Worm (Caenorhabditis elegans) whole organism, mixed stage, embryonic: ENCODE results near the gene him-4.

ENCODE experiments used
- M03D4.4 ChIP-seq: sonication (generic microtip); optimal IDR thresholded peaks from 2 replicates; lab custom pipeline; 2017; ENCODE audit warnings: mild to moderate bottlenecking, missing genetic modification characterization, missing compliant biosample characterization
- bed-3 ChIP-seq: fragments of 200-800 bp; sonication (Bioruptor generic); optimal IDR thresholded peaks from 3 replicates; lab custom pipeline; 2018; ENCODE audit warnings: mild to moderate bottlenecking, missing genetic modification characterization, moderate library complexity, missing compliant biosample characterization
- ceh-83 ChIP-seq: fragments of 200-800 bp; sonication (Bioruptor generic); optimal IDR thresholded peaks from 2 replicates; lab custom pipeline; 2018; ENCODE audit warnings: mild to moderate bottlenecking, missing genetic modification characterization, missing compliant biosample characterization
- ces-1 ChIP-seq: fragments of 150-350 bp; optimal IDR thresholded peaks from 2 replicates; lab custom pipeline; 2014; ENCODE audit warnings: missing biosample characterization, missing genetic modification reagents, missing genetic modification characterization
- drap-1 ChIP-seq: fragments of 200-800 bp; sonication (Bioruptor generic); optimal IDR thresholded peaks from 3 replicates; lab custom pipeline; 2018; ENCODE audit warnings: mild to moderate bottlenecking, missing genetic modification characterization, missing compliant biosample characterization
- elt-1 ChIP-seq: sonication (generic microtip); optimal IDR thresholded peaks from 2 replicates; lab custom pipeline; 2017; ENCODE audit warnings: missing genetic modification characterization, mild to moderate bottlenecking, missing compliant biosample characterization, antibody characterized with exemption, moderate library complexity, borderline replicate concordance; ENCODE audit not compliant: insufficient read depth
- elt-3 ChIP-seq: fragments of 150-350 bp; optimal IDR thresholded peaks from 2 replicates; lab custom pipeline; 2014; ENCODE audit warnings: missing biosample characterization, missing genetic modification characterization
- flh-1 ChIP-seq: fragments of 200-800 bp; sonication (Bioruptor generic); optimal IDR thresholded peaks from 2 replicates; lab custom pipeline; 2018; ENCODE audit warnings: mild to moderate bottlenecking, missing genetic modification characterization, moderate library complexity, missing compliant biosample characterization
- ham-2 ChIP-seq: fragments of 200-800 bp; sonication (Bioruptor generic); optimal IDR thresholded peaks from 2 replicates; lab custom pipeline; 2018; ENCODE audit warnings: mild to moderate bottlenecking, missing genetic modification characterization, missing compliant biosample characterization
- hlh-1 ChIP-seq: fragments of 150-350 bp; optimal IDR thresholded peaks from 2 replicates; lab custom pipeline; 2014; ENCODE audit warnings: missing biosample characterization, missing genetic modification reagents, missing genetic modification characterization
- lin-13 ChIP-seq: fragments of 150-350 bp; optimal IDR thresholded peaks from 2 replicates; lab custom pipeline; 2014; ENCODE audit warnings: missing biosample characterization, missing genetic modification characterization
- lin-32 ChIP-seq: fragments of 200-800 bp; sonication (Bioruptor generic); optimal IDR thresholded peaks from 2 replicates; lab custom pipeline; 2018; ENCODE audit warnings: mild to moderate bottlenecking, missing genetic modification characterization, missing compliant biosample characterization
- lsy-2 ChIP-seq: fragments of 150-350 bp; optimal IDR thresholded peaks from 2 replicates; lab custom pipeline; 2014; ENCODE audit warnings: missing biosample characterization, missing genetic modification characterization
- mab-5 ChIP-seq: fragments of 150-350 bp; optimal IDR thresholded peaks from 2 replicates; lab custom pipeline; 2014; ENCODE audit warnings: missing biosample characterization, missing genetic modification characterization
- mep-1 ChIP-seq: fragments of 150-350 bp; optimal IDR thresholded peaks from 2 replicates; lab custom pipeline; 2017; ENCODE audit warnings: missing biosample characterization, missing genetic modification reagents, missing genetic modification characterization, inconsistent platforms
- mls-2 ChIP-seq: sonication (generic microtip); optimal IDR thresholded peaks from 2 replicates; lab custom pipeline; 2016; ENCODE audit warnings: mild to moderate bottlenecking, missing genetic modification characterization, moderate library complexity, missing compliant biosample characterization
- nhr-12 ChIP-seq: fragments of 150-350 bp; optimal IDR thresholded peaks from 2 replicates; lab custom pipeline; 2014; ENCODE audit warnings: missing biosample characterization, missing genetic modification characterization
- nhr-2 ChIP-seq: fragments of 150-350 bp; optimal IDR thresholded peaks from 2 replicates; lab custom pipeline; 2014; ENCODE audit warnings: missing biosample characterization, missing genetic modification characterization
- nhr-237 ChIP-seq: fragments of 150-350 bp; optimal IDR thresholded peaks from 2 replicates; lab custom pipeline; 2014; ENCODE audit warnings: missing biosample characterization, missing genetic modification characterization
- nhr-28 ChIP-seq: fragments of 150-350 bp; optimal IDR thresholded peaks from 2 replicates; lab custom pipeline; 2014; ENCODE audit warnings: missing biosample characterization, missing genetic modification characterization
- nhr-76 ChIP-seq: sonication (generic microtip); optimal IDR thresholded peaks from 2 replicates; lab custom pipeline; 2017; ENCODE audit warnings: missing biosample characterization, missing genetic modification characterization
- sem-2 ChIP-seq: fragments of 200-800 bp; sonication (Bioruptor generic); optimal IDR thresholded peaks from 2 replicates; lab custom pipeline; 2018; ENCODE audit warnings: mild to moderate bottlenecking, missing genetic modification characterization, missing compliant biosample characterization
- snpc-4 ChIP-seq: fragments of 150-350 bp; optimal IDR thresholded peaks from 2 replicates; lab custom pipeline; 2014; ENCODE audit warnings: missing biosample characterization, missing genetic modification characterization
- sptf-1 ChIP-seq: sonication (generic microtip); optimal IDR thresholded peaks from 2 replicates; lab custom pipeline; 2017; ENCODE audit warnings: mild to moderate bottlenecking, missing genetic modification characterization, moderate library complexity, missing compliant biosample characterization
- tbx-8 ChIP-seq: fragments of 200-800 bp; sonication (Bioruptor generic); optimal IDR thresholded peaks from 2 replicates; lab custom pipeline; 2018; ENCODE audit warnings: mild to moderate bottlenecking, missing genetic modification characterization, moderate library complexity, missing compliant biosample characterization
- unc-120 ChIP-seq: sonication (generic microtip); optimal IDR thresholded peaks from 2 replicates; lab custom pipeline; 2017; ENCODE audit warnings: missing genetic modification characterization, missing compliant biosample characterization; ENCODE audit not compliant: poor library complexity, severe bottlenecking
- unc-39 ChIP-seq: fragments of 150-350 bp; optimal IDR thresholded peaks from 2 replicates; lab custom pipeline; 2014; ENCODE audit warnings: missing biosample characterization, missing genetic modification characterization
- unc-62 ChIP-seq: fragments of 150-350 bp; optimal IDR thresholded peaks from 2 replicates; lab custom pipeline; 2014; ENCODE audit warnings: missing biosample characterization, missing genetic modification reagents, missing genetic modification characterization
- zip-8 ChIP-seq: fragments of 150-350 bp; optimal IDR thresholded peaks from 2 replicates; lab custom pipeline; 2014; ENCODE audit warnings: missing biosample characterization, missing genetic modification characterization
- ztf-11 ChIP-seq: fragments of 150-350 bp; optimal IDR thresholded peaks from 2 replicates; lab custom pipeline; 2014; ENCODE audit warnings: missing biosample characterization, missing genetic modification characterization

Gene him-4

ce11 chrX:9782389-9782939, 65.1 kb downstream of the him-4 start:
- TF ChIP-seq mab-5 (tag; lab: Kevin White, UChicago) (no peak), elt-3 (tag; lab: Kevin White, UChicago) (no peak), sptf-1 (tag; lab: Kevin White, UChicago) (no peak), bed-3 (no peak)

- TF ChIP-seq elt-1 (tag; lab: Kevin White, UChicago) (no peak), lin-13 (no peak), mep-1 (tag; lab: Kevin White, UChicago) (no peak), unc-120 (tag; lab: Kevin White, UChicago) (no peak), unc-62 (GFP tag; lab: Kevin White, UChicago) (no peak), flh-1 (GFP tag; lab: Kevin White, UChicago) (no peak), snpc-4 (tag; lab: Kevin White, UChicago) (no peak), elt-3 (tag; lab: Kevin White, UChicago) (no peak), ham-2 (GFP tag; lab: Kevin White, UChicago) (no peak), nhr-12 (no peak), sptf-1 (tag; lab: Kevin White, UChicago) (no peak), ceh-83 (GFP tag; lab: Kevin White, UChicago) (no peak), unc-39 (tag; lab: Kevin White, UChicago) (no peak), drap-1 (GFP tag; lab: Kevin White, UChicago) (no peak), mls-2 (tag; lab: Kevin White, UChicago) (no peak), zip-8 (tag; lab: Kevin White, UChicago) (no peak), mab-5 (tag; lab: Kevin White, UChicago) (no peak)
Observed at ce11 chrX:9785865-9786264, 68.5 kb downstream of the him-4 start.

ce11 chrX:9789110-9789509, 71.7 kb downstream of the him-4 start, which contains the start of gene F36G3.1:
F36G3.1 (minus strand) TSS chrX:9789210.
- no peak for TF ChIP-seq nhr-76 (tag; lab: Kevin White, UChicago)
- no peak for TF ChIP-seq hlh-1 (tag; lab: Kevin White, UChicago)
- TF ChIP-seq lin-32 (GFP tag; lab: Kevin White, UChicago): no peak
- no peak for TF ChIP-seq snpc-4 (tag; lab: Kevin White, UChicago)
- TF ChIP-seq sem-2 (GFP tag; lab: Kevin White, UChicago): no peak
- TF ChIP-seq ceh-83 (GFP tag; lab: Kevin White, UChicago): no peak
- TF ChIP-seq nhr-28 (tag; lab: Kevin White, UChicago): no peak
- TF ChIP-seq mep-1 (tag; lab: Kevin White, UChicago): no peak
- no peak for TF ChIP-seq lsy-2 (tag; lab: Kevin White, UChicago)

ce11 chrX:9794173-9794572, 76.8 kb downstream of the him-4 start, which contains the start of gene F36G3.2:
F36G3.2 (minus strand) TSS chrX:9794273.
- no peak for TF ChIP-seq nhr-237 (tag; lab: Kevin White, UChicago)
- no peak for TF ChIP-seq mab-5 (tag; lab: Kevin White, UChicago)
- no peak for TF ChIP-seq elt-1 (tag; lab: Kevin White, UChicago)
- no peak for TF ChIP-seq ztf-11
- TF ChIP-seq unc-120 (tag; lab: Kevin White, UChicago): no peak
- TF ChIP-seq nhr-76 (tag; lab: Kevin White, UChicago): no peak
- TF ChIP-seq unc-39 (tag; lab: Kevin White, UChicago): no peak

- TF ChIP-seq nhr-2 (tag; lab: Kevin White, UChicago): no peak
- TF ChIP-seq bed-3: no peak
- TF ChIP-seq ces-1: no peak
- TF ChIP-seq tbx-8 (GFP tag; lab: Kevin White, UChicago): no peak
- TF ChIP-seq mab-5 (tag; lab: Kevin White, UChicago): no peak
- no peak for TF ChIP-seq unc-39 (tag; lab: Kevin White, UChicago)
- no peak for TF ChIP-seq M03D4.4 (tag; lab: Kevin White, UChicago)
Observed at ce11 chrX:9795579-9795978, 78.2 kb downstream of the him-4 start.
